Worm (Caenorhabditis elegans): Measurements from ENCODE around the gene B0035.21.

The B0035.21 gene

ce11 chrIV:11375713-11376112, 48.7 kb downstream of the B0035.21 start:
- TF ChIP-seq egrh-3 (GFP tag; IDR thresholded peaks at IDR 0.05) (no peak), madf-3 (GFP tag; IDR thresholded peaks at IDR 0.05) (no peak), K11D2.4 (GFP tag; IDR thresholded peaks at IDR 0.05) (no peak), gei-17 (GFP tag; optimal IDR thresholded peaks at IDR 0.05) (no peak), nhr-80 (tag; optimal IDR thresholded peaks at IDR 0.05) (no peak), mxl-1 (tag; optimal IDR thresholded peaks at IDR 0.05) (no peak), efl-1 (GFP tag; optimal IDR thresholded peaks at IDR 0.05) (no peak), T26A5.8 (tag; optimal IDR thresholded peaks at IDR 0.05) (no peak), hlh-26 (GFP tag; conservative IDR thresholded peaks at IDR 0.05) (no peak), madf-8 (GFP tag; conservative IDR thresholded peaks at IDR 0.05) (no peak), tbp1 (GFP tag; optimal IDR thresholded peaks at IDR 0.05) (no peak), dpl-1 (GFP tag; optimal IDR thresholded peaks at IDR 0.05) (no peak), athp-1 (tag; optimal IDR thresholded peaks at IDR 0.05) (no peak), Y79H2A.3 (GFP tag; conservative IDR thresholded peaks at IDR 0.05) (no peak), F37B4.10 (GFP tag; IDR thresholded peaks at IDR 0.05) (no peak), ceh-79 (tag; optimal IDR thresholded peaks at IDR 0.05) (no peak), madf-6 (GFP tag; IDR thresholded peaks at IDR 0.05) (no peak), pbrm-1 (GFP tag; IDR thresholded peaks at IDR 0.05) (0 out of 2 replicates have a peak, but pooled peaks have one; percentile 9), ceh-100 (GFP tag; IDR thresholded peaks at IDR 0.05) (no peak; the same call in 1 of the 2 replicates), ztf-25 (GFP tag; IDR thresholded peaks at IDR 0.05) (no peak), ceh-91 (GFP tag; IDR thresholded peaks at IDR 0.05) (no peak), let-607 (tag; optimal IDR thresholded peaks at IDR 0.05) (no peak), lsy-27 (tag; optimal IDR thresholded peaks at IDR 0.05; ENCODE audit: borderline replicate concordance, insufficient read depth) (no peak), dpff-1 (tag; optimal IDR thresholded peaks at IDR 0.05) (no peak), F55B11.4 (tag; optimal IDR thresholded peaks at IDR 0.05; ENCODE audit: borderline replicate concordance, insufficient read depth) (no peak), nhr-179 (tag; optimal IDR thresholded peaks at IDR 0.05) (no peak), F33H1.4 (GFP tag; IDR thresholded peaks at IDR 0.05) (no peak), F39B2.1 (GFP tag; IDR thresholded peaks at IDR 0.05) (0 out of 2 replicates have a peak, but pooled peaks have one; percentile 4), Y56A3A.18 (GFP tag; IDR thresholded peaks at IDR 0.05) (peak; percentile 9; the same call in 1 of the 2 replicates), nfyb-1 (GFP tag; IDR thresholded peaks at IDR 0.05) (0 out of 2 replicates have a peak, but pooled peaks have one; percentile 19)

Measured in whole organism, young adult.